Worm (Caenorhabditis elegans) whole organism, early embryonic: ENCODE measurements around the gene jkk-1.

Experiments used
- F13C5.2 ChIP-seq: sonication (generic microtip); optimal IDR thresholded peaks from 2 replicates; lab custom pipeline; 2017; ENCODE audit warnings: mild to moderate bottlenecking, missing genetic modification characterization, inconsistent platforms, missing compliant biosample characterization
- aly-1 ChIP-seq: sonication (generic microtip); optimal IDR thresholded peaks from 2 replicates; lab custom pipeline; 2016; ENCODE audit warnings: missing genetic modification characterization, missing compliant biosample characterization
- ama-1 ChIP-seq: fragments of 150-350 bp; optimal IDR thresholded peaks from 2 replicates; lab custom pipeline; 2014
- ceh-13 ChIP-seq: fragments of 200-800 bp; sonication (Bioruptor generic); optimal IDR thresholded peaks from 2 replicates; lab custom pipeline; 2018; ENCODE audit warnings: mild to moderate bottlenecking, missing genetic modification characterization, missing compliant biosample characterization
- ceh-36 ChIP-seq: sonication (generic microtip); optimal IDR thresholded peaks from 2 replicates; lab custom pipeline; 2016; ENCODE audit warnings: missing genetic modification characterization, inconsistent platforms, missing compliant biosample characterization
- ets-7 ChIP-seq: sonication (generic microtip); optimal IDR thresholded peaks from 2 replicates; lab custom pipeline; 2016; ENCODE audit warnings: missing genotype, missing genetic modification characterization, missing compliant biosample characterization
- flt-1 ChIP-seq: fragments of 200-800 bp; sonication (Bioruptor generic); IDR thresholded peaks from 2 replicates; pipeline ENCODE4 v1.3.6; 2022; ENCODE audit warnings: missing genetic modification characterization, missing compliant biosample characterization
- hmg-4 ChIP-seq: fragments of 200-800 bp; sonication (Bioruptor generic); optimal IDR thresholded peaks from 2 replicates; lab custom pipeline; 2018; ENCODE audit warnings: mild to moderate bottlenecking, missing genetic modification characterization, missing compliant biosample characterization
- hnd-1 ChIP-seq: sonication (generic microtip); optimal IDR thresholded peaks from 2 replicates; lab custom pipeline; 2016; ENCODE audit warnings: missing genetic modification characterization, missing compliant biosample characterization
- scrt-1 ChIP-seq: fragments of 200-800 bp; sonication (Bioruptor generic); IDR thresholded peaks from 2 replicates; pipeline ENCODE4 v1.3.6; 2022; ENCODE audit warnings: missing genetic modification characterization, missing compliant biosample characterization
- tbx-11 ChIP-seq: fragments of 200-800 bp; sonication (Bioruptor generic); IDR thresholded peaks from 2 replicates; pipeline ENCODE4 v1.3.6; 2022; ENCODE audit warnings: missing genetic modification characterization, missing compliant biosample characterization
- tbx-37 ChIP-seq: fragments of 200-800 bp; sonication (Bioruptor generic); conservative IDR thresholded peaks from 2 replicates; pipeline ENCODE4 v1.3.6; 2022; ENCODE audit warnings: missing genetic modification reagents, missing genetic modification characterization, missing compliant biosample characterization
- tra-4 ChIP-seq: sonication (generic microtip); optimal IDR thresholded peaks from 2 replicates; lab custom pipeline; 2017; ENCODE audit warnings: missing genetic modification characterization, missing compliant biosample characterization

- no peak for TF ChIP-seq flt-1
- no peak for TF ChIP-seq ama-1 (lab: Kevin White, UChicago)
- TF ChIP-seq ets-7 (tag; lab: Kevin White, UChicago), result no peak
- TF ChIP-seq tbx-37 (GFP tag; lab: Robert Waterston, UW), result no peak
- TF ChIP-seq scrt-1 (GFP tag; lab: Robert Waterston, UW), result no peak
- TF ChIP-seq tra-4 (tag; lab: Kevin White, UChicago), result no peak
- TF ChIP-seq hnd-1, result no peak
- TF ChIP-seq ceh-13 (GFP tag; lab: Kevin White, UChicago), result no peak
- TF ChIP-seq aly-1 (tag; lab: Kevin White, UChicago), result peak; percentile 12
- no peak for TF ChIP-seq F13C5.2 (tag; lab: Kevin White, UChicago)
- TF ChIP-seq hmg-4 (GFP tag; lab: Kevin White, UChicago), result peak; percentile 75
- no peak for TF ChIP-seq tbx-11 (GFP tag; lab: Robert Waterston, UW)
- no peak for TF ChIP-seq ceh-36 (tag; lab: Kevin White, UChicago)
Observed at ce11 chrX:5360682-5361081, 7.6 kb upstream of the jkk-1 start.
